Fruit fly (Drosophila melanogaster) S2 (cell line): ENCODE measurements around the gene CG13930.

Experiments
- CG8478 ChIP-seq: fragments of >200 bp; optimal IDR thresholded peaks from 2 replicates; lab custom pipeline; 2018
- CTCF ChIP-seq, 2 experiments: fragments of >200 bp; optimal IDR thresholded peaks; 2 replicates each; lab custom pipeline; 2018

DNA sequence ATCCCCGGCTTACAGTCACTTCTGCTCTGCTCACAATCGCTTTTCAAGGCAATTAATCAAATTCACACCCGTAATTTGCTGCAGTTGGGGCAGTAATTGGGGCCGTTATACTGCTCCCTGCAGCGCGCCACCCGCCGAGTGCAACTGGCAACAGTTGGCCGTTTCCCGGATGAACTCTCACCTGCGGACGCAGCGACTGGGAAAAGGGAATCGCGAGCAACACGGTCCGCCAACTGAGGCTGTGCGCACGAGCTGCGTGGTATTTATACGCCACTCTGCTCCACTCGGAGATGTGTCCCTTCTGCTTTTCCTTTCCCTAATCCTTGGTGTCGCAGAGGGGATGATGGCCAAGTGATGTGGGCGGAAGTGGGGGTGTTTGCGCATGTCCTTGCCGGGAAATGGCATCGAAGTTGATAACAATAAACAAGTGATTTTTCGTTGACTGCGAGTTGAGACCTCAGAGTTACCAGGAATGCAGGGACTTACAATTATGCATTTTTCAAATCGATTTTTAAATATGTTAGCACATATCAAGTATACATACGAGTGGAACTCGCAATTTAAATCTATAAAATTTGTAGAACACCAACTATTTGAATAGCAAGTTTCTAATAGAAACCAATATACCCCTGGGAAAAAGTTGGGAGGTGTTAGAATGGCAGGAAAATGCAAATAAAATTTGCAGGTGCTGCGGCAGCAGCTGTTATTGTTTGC, 43.3 kb downstream of the CG13930 start, which contains the start of gene GC:
- no peak for TF ChIP-seq CTCF (optimal IDR thresholded peaks at IDR 0.05; lab: Kevin White, UChicago)
- no peak for TF ChIP-seq CG8478
